Worm (Caenorhabditis elegans): ENCODE measurements around the gene toca-2.

The toca-2 gene

DNA sequence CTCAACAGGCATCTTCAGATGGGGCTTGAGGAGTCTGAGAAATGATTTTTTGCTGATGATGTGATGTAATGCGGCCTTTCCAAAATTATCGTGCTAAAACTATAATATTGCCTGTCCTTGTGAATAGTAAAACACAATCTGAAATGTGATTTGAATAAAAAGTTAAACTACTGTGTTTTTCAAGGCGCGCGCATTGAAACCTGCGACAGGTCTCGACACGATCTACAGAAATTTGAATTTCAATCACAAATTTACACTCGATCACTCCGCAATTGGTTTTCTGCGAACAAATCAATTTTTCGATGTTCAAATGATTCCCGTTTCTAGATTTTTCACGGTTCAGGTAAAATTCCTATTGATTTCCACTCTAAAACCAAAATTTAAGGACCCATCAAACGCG lies at the start of gene toca-2:
toca-2 (plus strand) TSS at position 208 of the 400 bp plus-strand sequence.
- TF ChIP-seq ceh-44 (GFP tag; IDR thresholded peaks at IDR 0.05) (no peak), aha-1 (tag) (peak; percentile 44)

DNA sequence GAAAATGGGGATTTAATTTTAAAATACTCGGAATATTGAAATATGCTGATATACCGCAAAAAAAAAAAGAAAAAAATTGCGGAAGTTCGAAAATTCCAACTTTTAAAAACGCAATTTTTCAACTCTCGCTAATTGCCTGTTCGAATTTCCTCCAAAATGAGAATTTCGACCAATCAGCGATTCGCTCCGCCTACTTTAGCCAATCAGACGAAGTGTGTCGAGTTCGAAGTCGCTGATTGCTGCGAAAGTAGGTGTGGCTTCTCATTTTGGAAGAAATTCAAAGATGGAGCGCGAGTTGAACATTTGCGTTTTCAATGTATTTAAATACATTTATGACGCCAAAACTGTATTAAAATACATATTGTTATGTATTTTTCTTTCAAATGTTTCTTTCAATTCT lies 47.3 kb upstream of the toca-2 start:
- TF ChIP-seq tag-97 (GFP tag; IDR thresholded peaks at IDR 0.05) (no peak), unc-62 (GFP tag; optimal IDR thresholded peaks at IDR 0.05 in 1 of 2) (peak in 1 of 2 experiments; percentile 51), unc-62 (tag; optimal IDR thresholded peaks at IDR 0.05) (no peak), lim-7 (GFP tag; IDR thresholded peaks at IDR 0.05) (no peak), dmd-9 (GFP tag; IDR thresholded peaks at IDR 0.05) (no peak), ztf-7 (tag; optimal IDR thresholded peaks at IDR 0.05) (no peak), dpl-1 (GFP tag; optimal IDR thresholded peaks at IDR 0.05) (no peak)

DNA sequence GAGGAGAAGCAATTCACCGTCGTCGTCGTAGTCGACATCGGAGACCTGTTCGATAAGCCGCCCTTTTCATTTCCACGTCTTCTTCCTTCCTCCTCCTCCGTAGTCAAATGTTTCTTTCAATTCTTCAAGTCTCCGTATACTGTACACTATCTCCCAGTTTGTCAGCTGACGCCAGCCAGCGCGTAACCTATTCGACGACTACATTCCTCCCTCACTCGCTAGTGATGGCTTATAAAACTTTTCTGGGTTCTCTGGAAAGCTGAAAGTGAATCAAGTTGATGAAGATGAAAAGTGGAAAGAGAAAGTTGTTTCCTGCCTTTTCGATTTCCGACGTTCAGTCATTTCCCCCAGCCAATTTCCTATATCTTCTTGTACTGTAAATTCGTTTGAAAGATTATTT lies 46.6 kb upstream of the toca-2 start:
- TF ChIP-seq daf-19 (GFP tag; conservative IDR thresholded peaks at IDR 0.05) (no peak), hlh-30 (tag; optimal IDR thresholded peaks at IDR 0.05; ENCODE audit: insufficient read depth) (peak; percentile 50), unc-62 (GFP tag; optimal IDR thresholded peaks at IDR 0.05 in 1 of 2) (peak in 1 of 2 experiments; percentile 98), unc-62 (tag; optimal IDR thresholded peaks at IDR 0.05) (no peak), sdz-12 (GFP tag; optimal IDR thresholded peaks at IDR 0.05) (no peak), hlh-11 (tag; optimal IDR thresholded peaks at IDR 0.05) (peak; percentile 32), Y48G9A.11 (GFP tag; IDR thresholded peaks at IDR 0.05) (no peak), aha-1 (tag) (peak; percentile 62), nhr-28 (tag; optimal IDR thresholded peaks at IDR 0.05) (peak; percentile 38), spr-1 (tag; optimal IDR thresholded peaks at IDR 0.05) (peak; percentile 19), ama-1 (optimal IDR thresholded peaks at IDR 0.05) (peak; percentile 23), mdl-1 (tag; optimal IDR thresholded peaks at IDR 0.05) (no peak), egl-43 (GFP tag; IDR thresholded peaks at IDR 0.05) (peak; percentile 30; the same call in 1 of the 2 replicates)

DNA sequence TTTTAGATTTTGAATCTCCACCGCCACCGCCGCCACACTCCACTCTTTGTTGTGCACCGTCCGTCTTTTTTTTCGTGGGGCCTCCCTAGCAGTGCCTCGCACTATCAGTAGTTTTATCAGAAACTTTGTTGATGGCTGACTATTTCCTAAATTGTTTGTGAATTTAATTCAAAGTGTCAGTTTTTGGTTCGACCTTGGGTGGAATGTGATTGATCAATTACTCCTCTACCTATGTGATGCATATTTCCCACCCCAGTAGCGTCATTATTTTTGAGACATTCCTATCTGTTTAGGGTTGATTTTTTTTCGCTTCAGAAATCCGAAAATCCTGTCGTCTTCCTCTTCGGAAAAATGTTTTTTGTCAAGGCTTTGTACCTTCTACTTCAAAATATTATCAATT lies 45.0 kb upstream of the toca-2 start:
- TF ChIP-seq rbr-2 (tag; optimal IDR thresholded peaks at IDR 0.05) (no peak), nhr-25 (tag; optimal IDR thresholded peaks at IDR 0.05; ENCODE audit: borderline replicate concordance, insufficient read depth) (peak; percentile 19), nhr-48 (tag; optimal IDR thresholded peaks at IDR 0.05) (no peak), hlh-11 (tag; optimal IDR thresholded peaks at IDR 0.05) (peak; percentile 10), Y48G9A.11 (GFP tag; IDR thresholded peaks at IDR 0.05) (0 out of 2 replicates have a peak, but pooled peaks have one; percentile 38), T26A8.4 (GFP tag; IDR thresholded peaks at IDR 0.05) (0 out of 2 replicates have a peak, but pooled peaks have one; percentile 28), unc-62 (GFP tag; optimal IDR thresholded peaks at IDR 0.05 in 1 of 2) (peak in 1 of 2 experiments; percentile 82), unc-62 (tag; optimal IDR thresholded peaks at IDR 0.05) (no peak)

DNA sequence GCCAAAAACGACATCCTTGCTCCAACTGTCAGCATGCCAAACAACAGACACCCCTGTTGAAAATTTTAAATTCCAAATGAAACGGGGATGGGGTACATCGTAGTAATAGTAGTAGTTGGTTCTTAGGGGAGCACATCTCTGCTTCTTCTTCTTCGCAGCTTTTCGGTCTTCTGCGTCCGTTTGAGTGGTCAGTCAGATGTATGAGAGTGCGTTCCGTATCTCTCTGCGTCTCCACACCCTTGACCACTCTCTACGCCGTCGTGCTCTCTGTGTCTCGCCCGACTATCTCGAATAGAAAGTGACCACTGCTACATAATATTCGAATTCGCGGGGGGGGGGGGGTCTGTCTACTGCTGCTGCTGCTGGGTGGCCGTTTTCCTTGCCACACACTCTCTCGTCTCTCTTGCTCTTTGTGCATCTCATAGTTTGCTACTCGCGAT lies 42.8 kb upstream of the toca-2 start:
- 0 out of 2 replicates have a peak, but pooled peaks have one; percentile 14 for TF ChIP-seq pha-4 (GFP tag; IDR thresholded peaks at IDR 0.05)
- TF ChIP-seq pha-4 (tag; optimal IDR thresholded peaks at IDR 0.05): no peak
- no peak for TF ChIP-seq daf-16 (GFP tag; optimal IDR thresholded peaks at IDR 0.05)
- peak; percentile 18 for TF ChIP-seq daf-16 (tag; optimal IDR thresholded peaks at IDR 0.05)
- TF ChIP-seq tag-97 (GFP tag; IDR thresholded peaks at IDR 0.05): no peak
- TF ChIP-seq lin-13 (GFP tag; optimal IDR thresholded peaks at IDR 0.05): no peak
- peak in 1 of 2 experiments; percentile 11 for TF ChIP-seq lsy-2 (tag; optimal IDR thresholded peaks at IDR 0.05)
- TF ChIP-seq ZK337.2 (GFP tag; IDR thresholded peaks at IDR 0.05): no peak
- peak; percentile 40 for TF ChIP-seq hlh-30 (tag; optimal IDR thresholded peaks at IDR 0.05; ENCODE audit: insufficient read depth)
- peak; percentile 36 for TF ChIP-seq nhr-48 (tag; optimal IDR thresholded peaks at IDR 0.05)
- peak; percentile 44; the same call in 1 of the 2 replicates for TF ChIP-seq T26A8.4 (GFP tag; IDR thresholded peaks at IDR 0.05)
- TF ChIP-seq daf-19 (GFP tag; conservative IDR thresholded peaks at IDR 0.05): 0 out of 2 replicates have a peak, but pooled peaks have one; percentile 12
- TF ChIP-seq set-16 (GFP tag; IDR thresholded peaks at IDR 0.05): peak; percentile 45
- peak; percentile 23 for TF ChIP-seq mes-2 (tag; optimal IDR thresholded peaks at IDR 0.05; ENCODE audit: poor library complexity, severe bottlenecking)
- no peak for TF ChIP-seq unc-39 (tag; optimal IDR thresholded peaks at IDR 0.05)
- TF ChIP-seq nhr-11 (tag; optimal IDR thresholded peaks at IDR 0.05): peak; percentile 24
- TF ChIP-seq dmd-6 (GFP tag; IDR thresholded peaks at IDR 0.05): peak; percentile 12; the same call in 1 of the 2 replicates
- peak; percentile 64 for TF ChIP-seq nhr-6 (tag; optimal IDR thresholded peaks at IDR 0.05)
- peak; percentile 43 for TF ChIP-seq dve-1 (tag; optimal IDR thresholded peaks at IDR 0.05; ENCODE audit: insufficient read depth)
- TF ChIP-seq hmg-1.1 (GFP tag; IDR thresholded peaks at IDR 0.05): peak; percentile 30
- no peak for TF ChIP-seq ceh-82 (tag; optimal IDR thresholded peaks at IDR 0.05)
- peak; percentile 39 for TF ChIP-seq rbr-2 (tag; optimal IDR thresholded peaks at IDR 0.05)
- peak; percentile 73 for TF ChIP-seq aha-1 (tag)
- no peak for TF ChIP-seq nhr-76 (tag; optimal IDR thresholded peaks at IDR 0.05)
- peak in 1 of 2 experiments; percentile 26 for TF ChIP-seq mdl-1 (tag; optimal IDR thresholded peaks at IDR 0.05)
- no peak for TF ChIP-seq ztf-11 (tag; optimal IDR thresholded peaks at IDR 0.05)
- peak; percentile 83 for TF ChIP-seq hlh-11 (tag; optimal IDR thresholded peaks at IDR 0.05)
- no peak for TF ChIP-seq ceh-44 (GFP tag; IDR thresholded peaks at IDR 0.05)
- TF ChIP-seq nhr-41 (GFP tag; IDR thresholded peaks at IDR 0.05): no peak

All from whole organism, L4 larva.